Worm (Caenorhabditis elegans): ENCODE measurements around the gene clec-180.

The clec-180 gene

ce11 chrIV:7547843-7548578 is 20.7 kb upstream of the clec-180 start, which contains the start of the genes cdd-2 and oef-1 (continued):
- TF ChIP-seq lin-15B (tag; optimal IDR thresholded peaks at IDR 0.05) (no peak), ZK337.2 (GFP tag; IDR thresholded peaks at IDR 0.05) (no peak), arid-1 (GFP tag; conservative IDR thresholded peaks at IDR 0.05) (0 out of 2 replicates have a peak, but pooled peaks have one; percentile 59), vab-7 (GFP tag; IDR thresholded peaks at IDR 0.05) (peak; percentile 37; the same call in 1 of the 2 replicates), Y75B8A.6 (GFP tag; IDR thresholded peaks at IDR 0.05) (no peak), nhr-76 (tag; optimal IDR thresholded peaks at IDR 0.05) (no peak), T26A8.4 (GFP tag; IDR thresholded peaks at IDR 0.05) (no peak), Y48G9A.11 (GFP tag; IDR thresholded peaks at IDR 0.05) (peak; percentile 89), zip-2 (tag; optimal IDR thresholded peaks at IDR 0.05) (no peak), daf-16 (GFP tag; optimal IDR thresholded peaks at IDR 0.05) (no peak), daf-16 (tag; optimal IDR thresholded peaks at IDR 0.05) (no peak), nhr-41 (GFP tag; IDR thresholded peaks at IDR 0.05) (no peak), F10B5.3 (tag; optimal IDR thresholded peaks at IDR 0.05) (no peak), hlh-30 (tag; optimal IDR thresholded peaks at IDR 0.05; ENCODE audit: insufficient read depth) (no peak), F49E8.2 (tag; optimal IDR thresholded peaks at IDR 0.05; ENCODE audit: borderline replicate concordance) (peak; percentile 92), unc-130 (GFP tag; optimal IDR thresholded peaks at IDR 0.05) (peak; percentile 70), tra-1 (GFP tag; IDR thresholded peaks at IDR 0.05) (0 out of 2 replicates have a peak, but pooled peaks have one; percentile 30), tag-97 (GFP tag; IDR thresholded peaks at IDR 0.05) (no peak), ceh-62 (tag; optimal IDR thresholded peaks at IDR 0.05) (no peak), lin-38 (GFP tag; IDR thresholded peaks at IDR 0.05) (peak; percentile 99)

ce11 chrIV:7549844-7550243 is 18.8 kb upstream of the clec-180 start:
- TF ChIP-seq aha-1 (tag) (peak; percentile 50), lin-13 (GFP tag; optimal IDR thresholded peaks at IDR 0.05) (peak; percentile 29), F10B5.3 (tag; optimal IDR thresholded peaks at IDR 0.05) (no peak), mdl-1 (tag; optimal IDR thresholded peaks at IDR 0.05) (peak in 1 of 2 experiments; percentile 6), nhr-48 (tag; optimal IDR thresholded peaks at IDR 0.05) (peak; percentile 20), T20F7.1 (GFP tag; optimal IDR thresholded peaks at IDR 0.05) (no peak), set-16 (GFP tag; IDR thresholded peaks at IDR 0.05) (0 out of 2 replicates have a peak, but pooled peaks have one; percentile 17), egl-27 (tag; optimal IDR thresholded peaks at IDR 0.05) (no peak), D1046.2 (GFP tag; IDR thresholded peaks at IDR 0.05) (no peak), nhr-102 (tag; optimal IDR thresholded peaks at IDR 0.05) (peak; percentile 25), lsy-2 (tag; optimal IDR thresholded peaks at IDR 0.05) (peak in 1 of 2 experiments; percentile 48), nhr-77 (tag; optimal IDR thresholded peaks at IDR 0.05) (peak; percentile 19), daf-16 (GFP tag; optimal IDR thresholded peaks at IDR 0.05) (no peak), daf-16 (tag; optimal IDR thresholded peaks at IDR 0.05) (peak; percentile 83), Y48G9A.11 (GFP tag; IDR thresholded peaks at IDR 0.05) (0 out of 2 replicates have a peak, but pooled peaks have one; percentile 21), nhr-41 (GFP tag; IDR thresholded peaks at IDR 0.05) (peak; percentile 65; the same call in 1 of the 2 replicates), mep-1 (tag; optimal IDR thresholded peaks at IDR 0.05) (peak; percentile 68), lin-38 (GFP tag; IDR thresholded peaks at IDR 0.05) (peak; percentile 80), hmg-1.1 (GFP tag; IDR thresholded peaks at IDR 0.05) (peak; percentile 27; the same call in 1 of the 2 replicates), mxl-3 (GFP tag; optimal IDR thresholded peaks at IDR 0.05) (peak; percentile 74), ceh-32 (tag; optimal IDR thresholded peaks at IDR 0.05; ENCODE audit: poor library complexity) (no peak), mes-2 (tag; optimal IDR thresholded peaks at IDR 0.05; ENCODE audit: poor library complexity, severe bottlenecking) (peak; percentile 68), rbr-2 (tag; optimal IDR thresholded peaks at IDR 0.05) (peak; percentile 2), madf-5 (GFP tag; IDR thresholded peaks at IDR 0.05) (0 out of 4 replicates have a peak, but pooled peaks of 1 of the 2 experiments have one; percentile 70), dmd-6 (GFP tag; IDR thresholded peaks at IDR 0.05) (peak; percentile 81), hlh-30 (tag; optimal IDR thresholded peaks at IDR 0.05; ENCODE audit: insufficient read depth) (peak; percentile 61), lin-1 (GFP tag; IDR thresholded peaks at IDR 0.05) (peak; percentile 60), dve-1 (tag; optimal IDR thresholded peaks at IDR 0.05; ENCODE audit: insufficient read depth) (peak; percentile 61), egl-43 (GFP tag; IDR thresholded peaks at IDR 0.05) (peak; percentile 54; the same call in 1 of the 2 replicates), skn-1 (tag; optimal IDR thresholded peaks at IDR 0.05) (no peak), nhr-28 (tag; optimal IDR thresholded peaks at IDR 0.05) (peak; percentile 70), T26A8.4 (GFP tag; IDR thresholded peaks at IDR 0.05) (no peak), pqm-1 (tag; optimal IDR thresholded peaks at IDR 0.05) (peak; percentile 42), hlh-11 (tag; optimal IDR thresholded peaks at IDR 0.05) (peak; percentile 79)

Measured in whole organism, L4 larva.